Fruit fly (Drosophila melanogaster) S2 (cell line): ENCODE results near the gene CG13053.

Source experiments
- CG8478 ChIP-seq: fragments of >200 bp; optimal IDR thresholded peaks from 2 replicates; lab custom pipeline; 2018
- CTCF ChIP-seq, 2 experiments: fragments of >200 bp; optimal IDR thresholded peaks; 2 replicates each; lab custom pipeline; 2018

DNA sequence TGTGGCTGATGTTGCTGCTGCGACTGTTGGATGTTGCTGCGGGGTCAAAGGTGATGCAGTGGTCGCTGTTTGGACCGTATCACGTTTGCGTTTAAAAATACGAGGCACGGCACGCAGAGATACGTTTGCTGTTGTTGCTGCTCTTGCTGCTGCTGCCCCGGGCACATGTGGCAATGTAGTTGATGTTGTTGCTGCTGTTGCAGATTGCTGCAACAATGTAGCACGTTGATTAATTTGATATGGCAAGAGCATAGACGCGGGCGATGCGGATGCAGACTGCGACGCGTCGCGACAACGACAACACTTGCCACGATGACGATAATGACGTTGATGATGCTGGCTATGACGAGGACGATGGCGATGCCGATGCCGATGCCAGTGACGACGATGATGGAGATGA, 46.3 kb downstream of the CG13053 start:
- TF ChIP-seq CG8478 (lab: Kevin White, UChicago) (no peak), CTCF (optimal IDR thresholded peaks at IDR 0.05; lab: Kevin White, UChicago) (no peak)
